Worm (Caenorhabditis elegans) whole organism, L4 larva: Measurements from ENCODE around the gene meg-1.

ENCODE experiments used
- R02D3.7 ChIP-seq: fragments of 150-350 bp; sonication (generic microtip); optimal IDR thresholded peaks from 3 replicates; lab custom pipeline; 2014; ENCODE audit warnings: missing biosample characterization, missing genetic modification characterization
- ama-1 ChIP-seq: fragments of 150-350 bp; optimal IDR thresholded peaks from 2 replicates; lab custom pipeline; 2014; ENCODE audit warnings: inconsistent platforms, mixed read lengths
- ceh-32 ChIP-seq: sonication (generic microtip); optimal IDR thresholded peaks from 2 replicates; lab custom pipeline; 2016; ENCODE audit warnings: mild to moderate bottlenecking, missing genetic modification characterization, missing compliant biosample characterization; ENCODE audit not compliant: poor library complexity
- ctbp-1 ChIP-seq: fragments of 200-800 bp; sonication (Bioruptor generic); IDR thresholded peaks from 2 replicates; pipeline ENCODE4 v1.3.6; 2022; ENCODE audit warnings: missing genetic modification reagents, missing genetic modification characterization, missing compliant biosample characterization
- dve-1 ChIP-seq: sonication (generic microtip); optimal IDR thresholded peaks from 2 replicates; lab custom pipeline; 2017; ENCODE audit warnings: antibody characterized with exemption, mild to moderate bottlenecking, missing genetic modification characterization, missing compliant biosample characterization; ENCODE audit not compliant: insufficient read depth
- nhr-102 ChIP-seq: sonication (generic microtip); optimal IDR thresholded peaks from 2 replicates; lab custom pipeline; 2016; ENCODE audit warnings: mild to moderate bottlenecking, missing genetic modification characterization, moderate library complexity, missing compliant biosample characterization
- tra-1 ChIP-seq: fragments of 200-800 bp; sonication (Bioruptor generic); IDR thresholded peaks from 2 replicates; pipeline ENCODE4 v1.3.6; 2022; ENCODE audit warnings: missing genetic modification reagents, missing genetic modification characterization, missing compliant biosample characterization
- unc-39 ChIP-seq: sonication (generic microtip); optimal IDR thresholded peaks from 2 replicates; lab custom pipeline; 2017; ENCODE audit warnings: missing biosample characterization, missing genetic modification characterization
- unc-62 ChIP-seq, 3 experiments: fragments of 150-350 bp in 1 of 3; sonication (generic microtip); optimal IDR thresholded peaks in 2 of 3; peaks in 1 of 3; 1 replicate in 1 of 3; 2 replicates in 2 of 3; lab custom pipeline; 2014 to 2017; ENCODE audit warnings: missing biosample characterization in 3 of 3, missing genetic modification characterization in 3 of 3, missing genetic modification reagents in 3 of 3, missing genotype in 1 of 3

ce11 chrX:13946693-13947583 lies 17.5 kb upstream of the meg-1 start:
- TF ChIP-seq ceh-32 (tag; lab: Kevin White, UChicago) (no peak), ama-1 (lab: Kevin White, UChicago) (no peak), unc-62 (GFP tag; optimal IDR thresholded peaks at IDR 0.05 in 1 of 2; lab: Kevin White, UChicago) (peak in 1 of 2 experiments; percentile 59), unc-62 (tag; optimal IDR thresholded peaks at IDR 0.05; lab: Kevin White, UChicago) (no peak), tra-1 (GFP tag; lab: Robert Waterston, UW) (0 out of 2 replicates have a peak, but pooled peaks have one; percentile 16), ctbp-1 (GFP tag; lab: Robert Waterston, UW) (no peak), dve-1 (tag; lab: Kevin White, UChicago) (peak; percentile 48), R02D3.7 (tag; lab: Kevin White, UChicago) (no peak), unc-39 (tag; lab: Kevin White, UChicago) (no peak), nhr-102 (tag; lab: Kevin White, UChicago) (no peak)
